Worm (Caenorhabditis elegans): Measurements from ENCODE around the gene cept-1.

DNA sequence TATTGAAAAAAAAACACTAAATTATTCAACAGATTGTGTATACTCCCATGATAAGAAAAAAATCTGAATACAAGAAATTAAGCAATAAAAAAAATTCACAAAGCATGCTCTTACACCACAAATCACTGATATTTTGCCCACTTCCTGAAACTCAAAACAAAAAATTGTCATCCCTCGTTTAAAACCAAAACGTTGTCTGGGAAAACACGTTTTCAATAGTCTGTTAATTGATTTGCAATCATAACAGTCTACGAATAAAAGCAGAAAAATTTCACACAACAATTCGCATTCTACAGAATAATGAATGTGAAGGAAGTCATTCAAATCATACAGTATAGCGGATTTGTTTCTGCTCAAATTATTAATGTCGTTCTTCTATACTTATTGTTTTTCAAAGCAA is 25.7 kb downstream of the cept-1 start, which contains the start of gene str-124:
- TF ChIP-seq ceh-14 (tag; optimal IDR thresholded peaks at IDR 0.05) (no peak), ceh-24 (tag; optimal IDR thresholded peaks at IDR 0.05) (no peak), tbx-2 (tag; optimal IDR thresholded peaks at IDR 0.05) (no peak), ceh-18 (tag; optimal IDR thresholded peaks at IDR 0.05) (no peak), elt-2 (tag; optimal IDR thresholded peaks at IDR 0.05) (no peak)
